Worm (Caenorhabditis elegans): Measurements from ENCODE around the gene Y57G11C.499.

Gene Y57G11C.499

DNA sequence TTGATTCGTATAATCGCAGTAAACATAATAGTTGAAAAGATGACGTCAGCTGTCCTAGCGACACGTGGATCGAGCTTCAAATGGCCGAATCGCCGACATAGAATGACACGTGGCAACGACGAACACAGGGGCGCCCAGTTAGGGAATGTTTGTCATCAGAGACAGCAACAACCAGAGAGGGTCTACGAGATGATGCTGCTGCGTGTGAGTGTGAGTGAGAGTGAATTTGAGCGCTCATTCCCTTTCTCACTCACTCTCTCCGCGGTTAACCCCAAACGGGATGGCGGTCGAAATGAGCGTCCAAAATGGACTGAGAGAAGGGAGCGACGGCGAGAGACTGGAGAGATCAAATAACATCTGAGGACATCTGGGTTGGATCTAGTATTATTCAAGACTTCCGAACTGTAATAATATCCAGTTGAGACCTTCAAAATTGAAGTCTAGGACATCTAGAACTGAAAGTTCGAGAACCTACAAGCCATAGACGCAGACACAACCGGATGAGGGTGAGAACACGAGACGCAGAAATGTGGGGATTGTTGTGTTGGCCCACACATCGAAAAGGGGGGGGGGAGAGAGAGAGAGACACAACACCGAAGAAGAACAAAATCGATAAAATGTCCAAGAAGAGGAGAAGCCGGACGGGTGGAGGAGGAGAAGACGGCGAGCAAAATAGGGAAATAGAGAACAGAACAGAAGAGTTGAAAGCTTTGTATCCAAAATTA is 39.3 kb upstream of the Y57G11C.499 start (continued):
- TF ChIP-seq pha-4 (GFP tag; IDR thresholded peaks at IDR 0.05), result peak; percentile 14; the same call in 1 of the 2 replicates
- TF ChIP-seq pha-4 (tag; optimal IDR thresholded peaks at IDR 0.05), result no peak
- peak; percentile 53 for TF ChIP-seq nhr-28 (tag; optimal IDR thresholded peaks at IDR 0.05)
- no peak for TF ChIP-seq nhr-237 (tag; optimal IDR thresholded peaks at IDR 0.05)
- no peak for TF ChIP-seq nhr-42 (GFP tag; IDR thresholded peaks at IDR 0.05)
- TF ChIP-seq set-16 (GFP tag; IDR thresholded peaks at IDR 0.05), result peak; percentile 46
- no peak for TF ChIP-seq tra-1 (GFP tag; IDR thresholded peaks at IDR 0.05)

- no peak for TF ChIP-seq ceh-82 (tag; optimal IDR thresholded peaks at IDR 0.05)
- 0 out of 2 replicates have a peak, but pooled peaks have one; percentile 11 for TF ChIP-seq dmd-9 (GFP tag; IDR thresholded peaks at IDR 0.05)
- TF ChIP-seq madf-9 (GFP tag; conservative IDR thresholded peaks at IDR 0.05), result 0 out of 2 replicates have a peak, but pooled peaks have one; percentile 11
- TF ChIP-seq ama-1 (optimal IDR thresholded peaks at IDR 0.05), result peak; percentile 56
- 0 out of 2 replicates have a peak, but pooled peaks have one; percentile 6 for TF ChIP-seq lin-38 (GFP tag; IDR thresholded peaks at IDR 0.05)
- no peak for TF ChIP-seq daf-16 (GFP tag; optimal IDR thresholded peaks at IDR 0.05)
- TF ChIP-seq daf-16 (tag; optimal IDR thresholded peaks at IDR 0.05), result peak; percentile 3
- peak; percentile 23 for TF ChIP-seq mep-1 (tag; optimal IDR thresholded peaks at IDR 0.05)
- no peak for TF ChIP-seq F49E8.2 (tag; optimal IDR thresholded peaks at IDR 0.05; ENCODE audit: borderline replicate concordance)
Observed at ce11 chrIV:14792602-14793232, 38.0 kb upstream of the Y57G11C.499 start, which contains the start of gene gdi-1. TSS of gene gdi-1 (minus strand) at chrIV:14792887.

- TF ChIP-seq ama-1 (optimal IDR thresholded peaks at IDR 0.05) (peak; percentile 31), lin-38 (GFP tag; IDR thresholded peaks at IDR 0.05) (0 out of 2 replicates have a peak, but pooled peaks have one; percentile 17), spr-3 (GFP tag; optimal IDR thresholded peaks at IDR 0.05) (no peak), unc-130 (GFP tag; optimal IDR thresholded peaks at IDR 0.05) (no peak), nhr-48 (tag; optimal IDR thresholded peaks at IDR 0.05) (no peak), dve-1 (tag; optimal IDR thresholded peaks at IDR 0.05; ENCODE audit: insufficient read depth) (peak; percentile 9), daf-16 (GFP tag; optimal IDR thresholded peaks at IDR 0.05) (no peak), daf-16 (tag; optimal IDR thresholded peaks at IDR 0.05) (peak; percentile 39), mep-1 (tag; optimal IDR thresholded peaks at IDR 0.05) (peak; percentile 63), snpc-1.2 (GFP tag; IDR thresholded peaks at IDR 0.05) (peak; percentile 72), nhr-28 (tag; optimal IDR thresholded peaks at IDR 0.05) (no peak), nhr-102 (tag; optimal IDR thresholded peaks at IDR 0.05) (peak; percentile 7), rbr-2 (tag; optimal IDR thresholded peaks at IDR 0.05) (no peak), pha-4 (GFP tag; IDR thresholded peaks at IDR 0.05) (peak; percentile 41; the same call in 1 of the 2 replicates), pha-4 (tag; optimal IDR thresholded peaks at IDR 0.05) (no peak), lin-13 (GFP tag; optimal IDR thresholded peaks at IDR 0.05) (no peak)
Observed at ce11 chrIV:14790579-14790978, 35.8 kb upstream of the Y57G11C.499 start.

DNA sequence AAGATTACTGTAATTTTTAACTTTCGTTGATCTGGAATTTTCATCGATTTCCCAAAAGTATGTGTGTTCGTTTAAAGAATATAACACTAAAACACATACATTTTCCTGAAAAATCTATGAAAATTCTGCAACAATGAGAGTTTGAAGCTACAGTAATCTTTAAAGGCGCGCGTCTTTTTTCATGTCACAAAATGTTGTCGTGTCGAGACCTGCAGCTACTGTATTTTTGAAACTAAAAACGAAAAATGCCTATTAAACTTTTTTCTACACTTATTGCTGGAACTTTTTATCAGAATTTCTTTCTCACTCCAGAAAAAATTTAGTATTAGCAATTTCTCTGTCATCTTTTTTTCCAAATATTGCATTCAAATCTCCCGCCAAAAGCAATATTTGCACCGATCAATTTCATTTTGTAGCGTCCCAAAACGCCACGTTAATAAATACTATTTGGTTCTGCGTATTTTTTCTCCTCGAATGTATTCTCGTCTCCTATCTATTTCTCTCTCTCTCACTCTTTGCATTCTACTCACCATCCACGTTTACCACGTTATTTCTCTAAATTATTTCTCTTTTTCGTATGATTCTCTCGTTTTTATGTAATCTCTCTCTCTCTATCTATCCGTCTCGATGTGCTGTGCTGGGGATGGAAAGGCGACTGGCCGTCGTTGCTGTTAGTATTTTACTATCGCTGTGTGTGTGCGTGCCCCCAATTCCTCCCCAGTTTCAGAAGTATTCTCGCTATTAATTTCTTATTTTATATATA is 31.8 kb upstream of the Y57G11C.499 start, which contains the start of gene melo-1:
Gene melo-1 (plus strand): TSS at position 658 of the 763 bp plus-strand sequence.
- peak; percentile 13 for TF ChIP-seq ama-1 (optimal IDR thresholded peaks at IDR 0.05)
- TF ChIP-seq jun-1 (tag; optimal IDR thresholded peaks at IDR 0.05), result peak; percentile 4
- no peak for TF ChIP-seq ceh-62 (tag; optimal IDR thresholded peaks at IDR 0.05)
- TF ChIP-seq mxl-2 (GFP tag; conservative IDR thresholded peaks at IDR 0.05), result no peak
- TF ChIP-seq Y48G9A.11 (GFP tag; IDR thresholded peaks at IDR 0.05), result no peak
- TF ChIP-seq dve-1 (tag; optimal IDR thresholded peaks at IDR 0.05; ENCODE audit: insufficient read depth), result peak; percentile 74
- TF ChIP-seq hmg-1.1 (GFP tag; IDR thresholded peaks at IDR 0.05), result peak; percentile 69
- TF ChIP-seq pha-4 (GFP tag; IDR thresholded peaks at IDR 0.05), result no peak
- no peak for TF ChIP-seq pha-4 (tag; optimal IDR thresholded peaks at IDR 0.05)
- no peak for TF ChIP-seq ZK546.5 (tag; optimal IDR thresholded peaks at IDR 0.05)
- TF ChIP-seq T26A8.4 (GFP tag; IDR thresholded peaks at IDR 0.05), result 0 out of 2 replicates have a peak, but pooled peaks have one; percentile 12
- no peak for TF ChIP-seq egl-27 (tag; optimal IDR thresholded peaks at IDR 0.05)
- peak; percentile 50 for TF ChIP-seq nhr-28 (tag; optimal IDR thresholded peaks at IDR 0.05)
- peak; percentile 18 for TF ChIP-seq aha-1 (tag)
- TF ChIP-seq hif-1 (tag; optimal IDR thresholded peaks at IDR 0.05), result peak in 1 of 2 experiments; percentile 7
- peak; percentile 23 for TF ChIP-seq ztf-7 (tag; optimal IDR thresholded peaks at IDR 0.05)
- TF ChIP-seq unc-62 (GFP tag; optimal IDR thresholded peaks at IDR 0.05 in 1 of 2), result peak in 1 of 2 experiments; percentile 98
- no peak for TF ChIP-seq unc-62 (tag; optimal IDR thresholded peaks at IDR 0.05)
- TF ChIP-seq F26F4.8 (GFP tag; conservative IDR thresholded peaks at IDR 0.05), result no peak
- TF ChIP-seq F44E2.7 (GFP tag; IDR thresholded peaks at IDR 0.05), result no peak
- no peak for TF ChIP-seq ZK337.2 (GFP tag; IDR thresholded peaks at IDR 0.05)
- no peak for TF ChIP-seq nhr-42 (GFP tag; IDR thresholded peaks at IDR 0.05)
- peak; percentile 47 for TF ChIP-seq mep-1 (tag; optimal IDR thresholded peaks at IDR 0.05)
- TF ChIP-seq nhr-6 (tag; optimal IDR thresholded peaks at IDR 0.05), result peak; percentile 26
